Worm (Caenorhabditis elegans) whole organism, L4 larva: ENCODE measurements around the gene F10E9.12.

ENCODE experiments used
- F10B5.3 ChIP-seq: sonication (generic microtip); optimal IDR thresholded peaks from 2 replicates; lab custom pipeline; 2016; ENCODE audit warnings: mild to moderate bottlenecking, missing genetic modification characterization, missing compliant biosample characterization
- F37D6.2 ChIP-seq: sonication (generic microtip); optimal IDR thresholded peaks from 2 replicates; lab custom pipeline; 2016; ENCODE audit warnings: mild to moderate bottlenecking, missing genetic modification characterization, missing compliant biosample characterization
- R02D3.7 ChIP-seq: fragments of 150-350 bp; sonication (generic microtip); optimal IDR thresholded peaks from 3 replicates; lab custom pipeline; 2014; ENCODE audit warnings: missing biosample characterization, missing genetic modification characterization
- T20F7.1 ChIP-seq: fragments of 200-800 bp; sonication (Bioruptor generic); optimal IDR thresholded peaks from 2 replicates; lab custom pipeline; 2018; ENCODE audit warnings: mild to moderate bottlenecking, missing genetic modification characterization, missing compliant biosample characterization
- T26A8.4 ChIP-seq: fragments of 200-800 bp; sonication (Bioruptor generic); IDR thresholded peaks from 2 replicates; pipeline ENCODE4 v1.3.6; 2022; ENCODE audit warnings: missing genetic modification characterization, missing compliant biosample characterization
- Y105C5A.15 ChIP-seq: fragments of 200-800 bp; sonication (Bioruptor generic); IDR thresholded peaks from 2 replicates; pipeline ENCODE4 v1.3.6; 2022; ENCODE audit warnings: missing genetic modification characterization, missing compliant biosample characterization
- ZK546.5 ChIP-seq, 2 experiments: sonication (generic microtip); optimal IDR thresholded peaks; 2 replicates each; lab custom pipeline; 2017; ENCODE audit warnings: missing biosample characterization in 2 of 2, missing genetic modification characterization in 2 of 2
- aha-1 ChIP-seq: fragments of 150-350 bp; peaks from one replicate; lab custom pipeline; 2014; ENCODE audit warnings: missing biosample characterization, missing genetic modification characterization
- aly-2 ChIP-seq: sonication (generic microtip); optimal IDR thresholded peaks from 2 replicates; lab custom pipeline; 2018; ENCODE audit warnings: missing biosample characterization, missing genetic modification characterization
- arid-1 ChIP-seq: fragments of 200-800 bp; sonication (Bioruptor generic); conservative IDR thresholded peaks from 2 replicates; pipeline ENCODE4 v1.3.6; 2022; ENCODE audit warnings: missing genetic modification reagents, missing genetic modification characterization, missing compliant biosample characterization
- attf-4 ChIP-seq: sonication (generic microtip); optimal IDR thresholded peaks from 3 replicates; lab custom pipeline; 2017; ENCODE audit warnings: missing biosample characterization, missing genetic modification characterization
- ceh-28 ChIP-seq: fragments of 150-350 bp; optimal IDR thresholded peaks from 2 replicates; lab custom pipeline; 2014; ENCODE audit warnings: missing biosample characterization, missing genetic modification reagents, missing genetic modification characterization
- ceh-82 ChIP-seq: sonication (generic microtip); optimal IDR thresholded peaks from 2 replicates; lab custom pipeline; 2017; ENCODE audit warnings: missing biosample characterization, missing genetic modification characterization
- cey-2 ChIP-seq: sonication (generic microtip); optimal IDR thresholded peaks from 3 replicates; lab custom pipeline; 2017; ENCODE audit warnings: missing genetic modification characterization, mild to moderate bottlenecking, missing compliant biosample characterization, antibody characterized with exemption, borderline replicate concordance; ENCODE audit not compliant: insufficient read depth
- ctbp-1 ChIP-seq: fragments of 200-800 bp; sonication (Bioruptor generic); IDR thresholded peaks from 2 replicates; pipeline ENCODE4 v1.3.6; 2022; ENCODE audit warnings: missing genetic modification reagents, missing genetic modification characterization, missing compliant biosample characterization
- daf-16 ChIP-seq, 3 experiments: sonication (generic microtip); optimal IDR thresholded peaks; 2 replicates each; lab custom pipeline; 2016 to 2017; ENCODE audit warnings: missing genetic modification characterization in 3 of 3, missing genetic modification reagents in 3 of 3, mild to moderate bottlenecking in 2 of 3, missing compliant biosample characterization in 2 of 3, missing biosample characterization in 1 of 3, moderate library complexity in 1 of 3
- dmd-6 ChIP-seq: fragments of 200-800 bp; sonication (Bioruptor generic); IDR thresholded peaks from 2 replicates; pipeline ENCODE4 v1.3.6; 2022; ENCODE audit warnings: missing genetic modification reagents, missing genetic modification characterization, missing compliant biosample characterization
- dmd-8 ChIP-seq: fragments of 200-800 bp; sonication (Bioruptor generic); IDR thresholded peaks from 2 replicates; pipeline ENCODE4 v1.3.6; 2022; ENCODE audit warnings: missing genetic modification characterization, missing compliant biosample characterization
- dpl-1 ChIP-seq: fragments of 150-350 bp; optimal IDR thresholded peaks from 2 replicates; lab custom pipeline; 2014; ENCODE audit warnings: missing biosample characterization, missing genetic modification reagents, missing genetic modification characterization
- duxl-1 ChIP-seq: sonication (generic microtip); optimal IDR thresholded peaks from 2 replicates; lab custom pipeline; 2016; ENCODE audit warnings: mild to moderate bottlenecking, missing genetic modification characterization, moderate library complexity, missing compliant biosample characterization; ENCODE audit not compliant: poor library complexity
- dve-1 ChIP-seq: sonication (generic microtip); optimal IDR thresholded peaks from 2 replicates; lab custom pipeline; 2017; ENCODE audit warnings: antibody characterized with exemption, mild to moderate bottlenecking, missing genetic modification characterization, missing compliant biosample characterization; ENCODE audit not compliant: insufficient read depth
- fkh-10 ChIP-seq: fragments of 150-350 bp; optimal IDR thresholded peaks from 2 replicates; lab custom pipeline; 2014; ENCODE audit warnings: missing biosample characterization, missing genetic modification reagents, missing genetic modification characterization
- hlh-11 ChIP-seq: fragments of 200-800 bp; sonication (Bioruptor generic); optimal IDR thresholded peaks from 2 replicates; lab custom pipeline; 2018; ENCODE audit warnings: mild to moderate bottlenecking, missing genetic modification characterization, missing compliant biosample characterization
- lim-7 ChIP-seq: fragments of 200-800 bp; sonication (Bioruptor generic); IDR thresholded peaks from 2 replicates; pipeline ENCODE4 v1.3.6; 2022; ENCODE audit warnings: missing genetic modification characterization, missing compliant biosample characterization
- lin-1 ChIP-seq: fragments of 200-800 bp; sonication (Bioruptor generic); IDR thresholded peaks from 2 replicates; pipeline ENCODE4 v1.3.6; 2022; ENCODE audit warnings: missing genetic modification reagents, missing genetic modification characterization, missing compliant biosample characterization
- lin-13 ChIP-seq: fragments of 150-350 bp; optimal IDR thresholded peaks from 2 replicates; lab custom pipeline; 2014; ENCODE audit warnings: missing biosample characterization, missing genetic modification reagents, missing genetic modification characterization
- lin-15B ChIP-seq: fragments of 150-350 bp; sonication (generic microtip); optimal IDR thresholded peaks from 3 replicates; lab custom pipeline; 2014; ENCODE audit warnings: missing biosample characterization, missing genetic modification characterization
- lir-3 ChIP-seq: sonication (generic microtip); optimal IDR thresholded peaks from 2 replicates; lab custom pipeline; 2016; ENCODE audit warnings: mild to moderate bottlenecking, missing genetic modification characterization, missing compliant biosample characterization
- lsy-2 ChIP-seq, 2 experiments: fragments of 150-350 bp in 1 of 2; sonication (generic microtip) in 1 of 2; optimal IDR thresholded peaks; 2 replicates each; lab custom pipeline; 2014 to 2017; ENCODE audit warnings: missing biosample characterization in 2 of 2, missing genetic modification characterization in 2 of 2
- mes-2 ChIP-seq: sonication (generic microtip); optimal IDR thresholded peaks from 2 replicates; lab custom pipeline; 2016; ENCODE audit warnings: missing genotype, mild to moderate bottlenecking, missing genetic modification characterization, missing compliant biosample characterization; ENCODE audit not compliant: poor library complexity, severe bottlenecking
- nhr-11 ChIP-seq: fragments of 150-350 bp; optimal IDR thresholded peaks from 2 replicates; lab custom pipeline; 2014; ENCODE audit warnings: missing biosample characterization, missing genetic modification characterization
- nhr-111 ChIP-seq: fragments of 200-800 bp; sonication (Bioruptor generic); optimal IDR thresholded peaks from 2 replicates; lab custom pipeline; 2018; ENCODE audit warnings: mild to moderate bottlenecking, missing genetic modification characterization, missing compliant biosample characterization
- nhr-237 ChIP-seq: sonication (generic microtip); optimal IDR thresholded peaks from 2 replicates; lab custom pipeline; 2017; ENCODE audit warnings: missing biosample characterization, missing genetic modification characterization
- nhr-25 ChIP-seq: sonication (generic microtip); optimal IDR thresholded peaks from 2 replicates; lab custom pipeline; 2017; ENCODE audit warnings: missing genetic modification characterization, mild to moderate bottlenecking, missing compliant biosample characterization, antibody characterized with exemption, moderate library complexity, borderline replicate concordance; ENCODE audit not compliant: insufficient read depth
- nhr-28 ChIP-seq: fragments of 150-350 bp; optimal IDR thresholded peaks from 2 replicates; lab custom pipeline; 2014; ENCODE audit warnings: missing biosample characterization, missing genetic modification characterization
- nhr-42 ChIP-seq: fragments of 200-800 bp; sonication (Bioruptor generic); IDR thresholded peaks from 2 replicates; pipeline ENCODE4 v1.3.6; 2022; ENCODE audit warnings: missing genetic modification characterization, missing compliant biosample characterization
- nhr-6 ChIP-seq: fragments of 150-350 bp; optimal IDR thresholded peaks from 2 replicates; lab custom pipeline; 2014; ENCODE audit warnings: missing biosample characterization, missing genetic modification characterization
- nhr-76 ChIP-seq: fragments of 150-350 bp; optimal IDR thresholded peaks from 2 replicates; lab custom pipeline; 2014; ENCODE audit warnings: missing biosample characterization, missing genetic modification characterization
- pqm-1 ChIP-seq: sonication (generic microtip); optimal IDR thresholded peaks from 2 replicates; lab custom pipeline; 2017; ENCODE audit warnings: missing biosample characterization, missing genetic modification characterization
- sdz-12 ChIP-seq: fragments of 200-800 bp; sonication (Bioruptor generic); optimal IDR thresholded peaks from 2 replicates; lab custom pipeline; 2018; ENCODE audit warnings: mild to moderate bottlenecking, missing genetic modification characterization, missing compliant biosample characterization
- set-16 ChIP-seq: fragments of 200-800 bp; sonication (Bioruptor generic); IDR thresholded peaks from 2 replicates; pipeline ENCODE4 v1.3.6; 2022; ENCODE audit warnings: missing genetic modification reagents, missing genetic modification characterization, missing compliant biosample characterization
- skn-1 ChIP-seq: fragments of 150-350 bp; optimal IDR thresholded peaks from 2 replicates; lab custom pipeline; 2014; ENCODE audit warnings: missing biosample characterization, missing genetic modification characterization
- spr-1 ChIP-seq: sonication (generic microtip); optimal IDR thresholded peaks from 2 replicates; lab custom pipeline; 2016; ENCODE audit warnings: mild to moderate bottlenecking, missing genetic modification characterization, missing compliant biosample characterization
- tag-97 ChIP-seq: fragments of 200-800 bp; sonication (Bioruptor generic); IDR thresholded peaks from 2 replicates; pipeline ENCODE4 v1.3.6; 2022; ENCODE audit warnings: missing genetic modification characterization, missing compliant biosample characterization
- unc-130 ChIP-seq: sonication (generic microtip); optimal IDR thresholded peaks from 2 replicates; lab custom pipeline; 2016; ENCODE audit warnings: missing genetic modification reagents, missing genetic modification characterization, missing compliant biosample characterization
- zfp-3 ChIP-seq: fragments of 200-800 bp; sonication (Bioruptor generic); conservative IDR thresholded peaks from 2 replicates; pipeline ENCODE4 v1.3.6; 2022; ENCODE audit warnings: missing genetic modification reagents, missing genetic modification characterization, missing compliant biosample characterization
- zip-2 ChIP-seq: fragments of 150-350 bp; optimal IDR thresholded peaks from 2 replicates; lab custom pipeline; 2014; ENCODE audit warnings: missing biosample characterization, missing genetic modification characterization
- ztf-11 ChIP-seq: fragments of 150-350 bp; optimal IDR thresholded peaks from 2 replicates; lab custom pipeline; 2014; ENCODE audit warnings: missing biosample characterization, missing genetic modification characterization
- ztf-7 ChIP-seq: fragments of 150-350 bp; optimal IDR thresholded peaks from 2 replicates; lab custom pipeline; 2014; ENCODE audit warnings: missing biosample characterization, missing genetic modification characterization

F10E9.12 gene

DNA sequence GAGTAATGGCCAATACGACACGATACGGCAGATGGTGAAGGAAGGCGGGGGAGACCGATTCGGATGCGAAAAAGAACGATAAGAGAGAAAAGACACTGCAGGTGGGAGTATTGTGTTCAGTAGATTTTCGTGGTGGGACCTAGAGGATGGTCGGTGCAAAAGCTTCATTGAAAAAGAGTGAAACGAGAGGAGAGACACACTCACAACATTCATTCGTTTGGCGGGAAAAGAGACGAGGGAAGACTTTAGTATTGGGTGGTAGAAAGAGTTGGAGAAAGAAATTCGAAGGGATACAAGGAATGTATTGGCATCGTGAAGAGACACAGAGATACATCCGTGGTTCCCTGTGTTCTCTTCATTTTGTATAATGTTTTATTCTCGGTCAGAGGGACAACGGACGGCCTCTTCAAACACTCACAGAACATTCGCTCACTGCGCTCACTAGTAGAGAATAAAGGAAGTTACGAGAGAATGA lies 32.1 kb downstream of the F10E9.12 start (continued):
- TF ChIP-seq nhr-11 (tag; lab: Kevin White, UChicago) (peak; percentile 86), aha-1 (tag; lab: Kevin White, UChicago) (peak; percentile 86), tag-97 (GFP tag; lab: Robert Waterston, UW) (no peak), nhr-111 (GFP tag; lab: Kevin White, UChicago) (no peak), zfp-3 (GFP tag; lab: Robert Waterston, UW) (no peak), lsy-2 (tag; optimal IDR thresholded peaks at IDR 0.05; lab: Kevin White, UChicago) (peak; percentile 77 to 91), F37D6.2 (tag; lab: Kevin White, UChicago) (peak; percentile 50), dve-1 (tag; lab: Kevin White, UChicago) (peak; percentile 83), pqm-1 (peak; percentile 3), lin-15B (tag; lab: Kevin White, UChicago) (no peak), F10B5.3 (no peak), duxl-1 (tag; lab: Kevin White, UChicago) (peak; percentile 37), ctbp-1 (GFP tag; lab: Robert Waterston, UW) (peak; percentile 65), T20F7.1 (GFP tag; lab: Kevin White, UChicago) (peak; percentile 72), fkh-10 (GFP tag; lab: Kevin White, UChicago) (peak; percentile 33), daf-16 (GFP tag; optimal IDR thresholded peaks at IDR 0.05; lab: Kevin White, UChicago) (peak in 1 of 2 experiments; percentile 28), daf-16 (tag; optimal IDR thresholded peaks at IDR 0.05; lab: Kevin White, UChicago) (peak; percentile 15), ztf-7 (peak; percentile 50), lir-3 (tag; lab: Kevin White, UChicago) (no peak), nhr-42 (GFP tag; lab: Robert Waterston, UW) (no peak), ztf-11 (tag; lab: Kevin White, UChicago) (no peak), attf-4 (tag; lab: Kevin White, UChicago) (no peak), nhr-76 (no peak), R02D3.7 (tag; lab: Kevin White, UChicago) (no peak), nhr-237 (tag; lab: Kevin White, UChicago) (no peak), lim-7 (peak; percentile 49; the same call in 1 of the 2 replicates), dmd-6 (GFP tag; lab: Robert Waterston, UW) (peak; percentile 53; the same call in 1 of the 2 replicates), skn-1 (tag; lab: Kevin White, UChicago) (no peak), dmd-8 (GFP tag; lab: Robert Waterston, UW) (no peak), lin-13 (GFP tag; lab: Kevin White, UChicago) (peak; percentile 79), nhr-28 (peak; percentile 66)
- TF ChIP-seq, all 104 proteins: peak for 39

DNA sequence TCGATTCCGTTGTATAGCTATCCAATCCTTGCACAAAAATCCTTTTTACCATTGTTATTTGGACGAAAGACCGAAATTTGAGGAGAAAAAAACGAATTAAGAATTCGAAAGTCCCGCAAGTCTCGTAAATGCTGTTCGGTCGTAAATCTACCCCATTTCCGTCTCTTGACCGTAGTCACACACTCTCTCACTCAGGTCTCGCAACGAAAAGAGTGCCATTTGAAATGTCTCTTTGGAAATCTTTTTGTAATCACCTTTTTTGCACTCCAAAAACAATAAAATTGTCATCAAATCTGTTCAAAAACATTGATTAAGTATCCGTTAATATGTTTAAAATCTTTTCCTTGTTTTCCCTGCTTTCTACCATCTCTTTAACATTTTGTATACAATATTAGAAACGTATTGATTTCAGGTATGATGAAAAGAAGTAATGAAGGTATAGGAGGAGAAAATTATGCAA lies 33.9 kb downstream of the F10E9.12 start, which contains the start of the genes R05D3.8 and rfp-1:
Gene R05D3.8 (minus strand): TSS at position 115 of the 460 bp plus-strand sequence.
Gene rfp-1 (plus strand): TSS at position 410 of the 460 bp plus-strand sequence.
- TF ChIP-seq cey-2 (tag; lab: Kevin White, UChicago), result no peak
- TF ChIP-seq ZK546.5 (tag; optimal IDR thresholded peaks at IDR 0.05; lab: Kevin White, UChicago), result peak in 1 of 2 experiments; percentile 19
- peak; percentile 45; the same call in 1 of the 2 replicates for TF ChIP-seq T26A8.4 (GFP tag; lab: Robert Waterston, UW)
- no peak for TF ChIP-seq zip-2 (tag; lab: Kevin White, UChicago)
- TF ChIP-seq dve-1 (tag; lab: Kevin White, UChicago), result peak; percentile 90
- TF ChIP-seq nhr-6 (tag; lab: Kevin White, UChicago), result peak; percentile 88
- no peak for TF ChIP-seq aly-2 (tag; lab: Kevin White, UChicago)
- TF ChIP-seq nhr-25 (tag; lab: Kevin White, UChicago), result peak; percentile 76
- peak; percentile 87 for TF ChIP-seq dpl-1 (GFP tag; lab: Kevin White, UChicago)
- TF ChIP-seq arid-1 (GFP tag; lab: Robert Waterston, UW), result peak; percentile 67; the same call in 1 of the 2 replicates
- TF ChIP-seq sdz-12 (GFP tag; lab: Kevin White, UChicago), result no peak
- no peak for TF ChIP-seq spr-1 (tag; lab: Kevin White, UChicago)
- TF ChIP-seq lin-15B (tag; lab: Kevin White, UChicago), result peak; percentile 49
- TF ChIP-seq mes-2 (tag; lab: Kevin White, UChicago), result peak; percentile 89
- TF ChIP-seq unc-130, result peak; percentile 74
- TF ChIP-seq Y105C5A.15 (GFP tag; lab: Robert Waterston, UW), result no peak
- TF ChIP-seq ceh-28 (tag; lab: Kevin White, UChicago), result no peak
- peak; percentile 85 for TF ChIP-seq nhr-28
- TF ChIP-seq fkh-10 (GFP tag; lab: Kevin White, UChicago), result peak; percentile 36
- 0 out of 2 replicates have a peak, but pooled peaks have one; percentile 27 for TF ChIP-seq lin-1 (GFP tag; lab: Robert Waterston, UW)
- TF ChIP-seq R02D3.7 (tag; lab: Kevin White, UChicago), result peak; percentile 97
- TF ChIP-seq ceh-82 (tag; lab: Kevin White, UChicago), result no peak
- TF ChIP-seq set-16 (GFP tag; lab: Robert Waterston, UW), result no peak
- peak; percentile 60 for TF ChIP-seq hlh-11 (tag; lab: Kevin White, UChicago)
